Fruit fly (Drosophila melanogaster) whole organism, adult: ENCODE data around the gene Trim9.

Experiments
- CG11617 ChIP-seq: fragments of 200-800 bp; sonication (Bioruptor generic); optimal IDR thresholded peaks from 2 replicates; lab custom pipeline; 2017; ENCODE audit warnings: mild to moderate bottlenecking, missing biosample characterization, missing genetic modification reagents, missing genetic modification characterization
- CG12768 ChIP-seq: fragments of 200-800 bp; sonication (Bioruptor generic); optimal IDR thresholded peaks from 2 replicates; lab custom pipeline; 2017; ENCODE audit warnings: missing biosample characterization, missing genetic modification characterization, mild to moderate bottlenecking, moderate library complexity, missing genetic modification reagents
- CG14711 ChIP-seq: fragments of 200-800 bp; sonication (Bioruptor generic); optimal IDR thresholded peaks from 2 replicates; lab custom pipeline; 2018; ENCODE audit warnings: missing biosample characterization, mild to moderate bottlenecking, missing genetic modification characterization, moderate library complexity
- CG1620 ChIP-seq: fragments of 200-800 bp; sonication (Bioruptor generic); optimal IDR thresholded peaks from 2 replicates; lab custom pipeline; 2016; ENCODE audit warnings: missing biosample characterization, missing genetic modification characterization
- CG33017 ChIP-seq: fragments of 200-800 bp; sonication (Bioruptor generic); optimal IDR thresholded peaks from 2 replicates; lab custom pipeline; 2018; ENCODE audit warnings: missing biosample characterization, mild to moderate bottlenecking, missing genetic modification characterization, moderate library complexity
- CG5204 ChIP-seq: fragments of 200-800 bp; sonication (Bioruptor generic); optimal IDR thresholded peaks from 2 replicates; lab custom pipeline; 2016; ENCODE audit warnings: missing biosample characterization, missing genetic modification characterization
- CG7045 ChIP-seq: fragments of 200-800 bp; sonication (Bioruptor generic); optimal IDR thresholded peaks from 2 replicates; lab custom pipeline; 2017; ENCODE audit warnings: missing biosample characterization, mild to moderate bottlenecking, missing genetic modification characterization
- CG7101 ChIP-seq: fragments of 200-800 bp; sonication (Bioruptor generic); optimal IDR thresholded peaks from 2 replicates; lab custom pipeline; 2018; ENCODE audit warnings: missing biosample characterization, mild to moderate bottlenecking, missing genetic modification characterization, moderate library complexity
- Clk ChIP-seq: fragments of 200-800 bp; sonication (Bioruptor generic); optimal IDR thresholded peaks from 2 replicates; lab custom pipeline; 2017; ENCODE audit warnings: missing biosample characterization, missing genetic modification characterization
- Hr96 ChIP-seq: fragments of 200-800 bp; sonication (Bioruptor generic); optimal IDR thresholded peaks from 2 replicates; lab custom pipeline; 2016; ENCODE audit warnings: missing biosample characterization, missing genetic modification characterization
- Mnt ChIP-seq: fragments of 200-800 bp; sonication (Bioruptor generic); optimal IDR thresholded peaks from 2 replicates; lab custom pipeline; 2016; ENCODE audit warnings: missing biosample characterization, mild to moderate bottlenecking, missing genetic modification characterization
- bab1 ChIP-seq: fragments of 200-800 bp; sonication (Bioruptor generic); optimal IDR thresholded peaks from 3 replicates; lab custom pipeline; 2019; ENCODE audit warnings: missing biosample characterization, mild to moderate bottlenecking, missing genetic modification characterization, moderate library complexity
- cic ChIP-seq: fragments of 200-800 bp; sonication (Bioruptor generic); optimal IDR thresholded peaks from 2 replicates; lab custom pipeline; 2017; ENCODE audit warnings: missing biosample characterization, mild to moderate bottlenecking, missing genetic modification characterization, moderate library complexity
- cnc ChIP-seq, 2 experiments: fragments of >200 bp; optimal IDR thresholded peaks; 2 replicates each; lab custom pipeline; 2017
- kay ChIP-seq: fragments of 200-800 bp; sonication (Bioruptor generic); peaks from one replicate; lab custom pipeline; 2016; ENCODE audit warnings: missing biosample characterization, missing genetic modification characterization, borderline replicate concordance
- ovo ChIP-seq: fragments of 200-800 bp; sonication (Bioruptor generic); optimal IDR thresholded peaks from 2 replicates; lab custom pipeline; 2016; ENCODE audit warnings: missing biosample characterization, missing genetic modification characterization
- pad ChIP-seq: fragments of 200-800 bp; sonication (Bioruptor generic); optimal IDR thresholded peaks from 3 replicates; lab custom pipeline; 2017; ENCODE audit warnings: missing biosample characterization, missing genetic modification characterization, mild to moderate bottlenecking, moderate library complexity, missing genetic modification reagents
- tj ChIP-seq: fragments of 200-800 bp; sonication (Bioruptor generic); optimal IDR thresholded peaks from 3 replicates; lab custom pipeline; 2017; ENCODE audit warnings: missing biosample characterization, mild to moderate bottlenecking, missing genetic modification characterization, moderate library complexity
- toe ChIP-seq: fragments of 200-800 bp; sonication (Bioruptor generic); optimal IDR thresholded peaks from 2 replicates; lab custom pipeline; 2016; ENCODE audit warnings: missing biosample characterization, missing genetic modification characterization

The Trim9 gene

dm6 chr2L:10544421-10545120 lies at the start of gene Trim9:
Trim9 (plus strand) TSS chr2L:10544883.
- TF ChIP-seq tj (no peak), kay (GFP tag; lab: Kevin White, UChicago) (peak; percentile 51), CG14711 (tag; lab: Kevin White, UChicago) (no peak), CG11617 (GFP tag; lab: Kevin White, UChicago) (no peak), bab1 (GFP tag; lab: Kevin White, UChicago) (no peak), CG12768 (GFP tag; lab: Kevin White, UChicago) (no peak)

DNA sequence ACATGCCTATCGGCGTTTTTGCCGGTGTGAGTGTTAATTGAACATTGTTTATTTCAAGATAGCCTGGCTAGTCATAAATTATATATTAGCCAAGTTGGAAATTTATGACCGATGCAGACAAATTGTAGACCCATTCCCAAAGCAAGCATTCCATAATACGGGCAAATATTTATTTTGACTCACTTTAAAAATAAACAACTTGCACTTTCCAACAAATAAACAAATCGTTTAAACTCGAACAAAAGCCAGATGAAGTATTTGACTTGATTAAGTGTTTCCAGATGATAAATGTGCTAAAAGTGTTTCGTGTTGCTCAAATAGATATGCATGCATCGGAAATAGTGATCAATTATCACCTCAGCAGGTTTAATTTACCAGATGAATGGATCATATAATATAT lies 49.2 kb upstream of the Trim9 start:
- no peak for TF ChIP-seq kay (GFP tag; lab: Kevin White, UChicago)
- no peak for TF ChIP-seq cnc (optimal IDR thresholded peaks at IDR 0.05; lab: Kevin White, UChicago)
- TF ChIP-seq CG7045 (GFP tag; lab: Kevin White, UChicago) = no peak
- TF ChIP-seq Hr96 (GFP tag; lab: Kevin White, UChicago) = no peak
- no peak for TF ChIP-seq CG11617 (GFP tag; lab: Kevin White, UChicago)
- no peak for TF ChIP-seq tj
- TF ChIP-seq pad (GFP tag; lab: Kevin White, UChicago) = no peak
- TF ChIP-seq CG1620 = no peak
- no peak for TF ChIP-seq CG12768 (GFP tag; lab: Kevin White, UChicago)
- no peak for TF ChIP-seq CG7101 (tag; lab: Kevin White, UChicago)
- TF ChIP-seq ovo (GFP tag; lab: Kevin White, UChicago) = no peak
- no peak for TF ChIP-seq cic (GFP tag; lab: Kevin White, UChicago)
- TF ChIP-seq CG33017 (tag; lab: Kevin White, UChicago) = no peak

DNA sequence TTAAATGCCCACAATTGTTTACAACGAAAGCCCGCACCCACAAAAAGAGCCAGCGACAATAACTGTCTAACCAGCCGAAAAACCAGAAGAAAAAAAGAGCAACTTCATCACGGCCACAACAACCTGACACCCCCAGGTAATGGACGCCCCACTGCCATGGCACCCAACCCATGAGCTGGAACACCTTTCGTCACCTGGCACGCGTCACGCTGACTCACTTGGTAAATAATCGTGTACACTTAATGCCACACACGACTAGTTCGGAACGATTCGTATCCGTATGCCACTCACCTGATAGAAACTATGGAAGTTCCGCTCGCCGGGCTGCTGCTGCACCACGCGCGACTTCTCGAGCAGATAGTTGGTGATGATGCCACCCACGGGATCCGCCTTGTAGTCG lies 48.3 kb upstream of the Trim9 start:
- TF ChIP-seq ovo (GFP tag; lab: Kevin White, UChicago) (no peak), CG14711 (tag; lab: Kevin White, UChicago) (no peak)

DNA sequence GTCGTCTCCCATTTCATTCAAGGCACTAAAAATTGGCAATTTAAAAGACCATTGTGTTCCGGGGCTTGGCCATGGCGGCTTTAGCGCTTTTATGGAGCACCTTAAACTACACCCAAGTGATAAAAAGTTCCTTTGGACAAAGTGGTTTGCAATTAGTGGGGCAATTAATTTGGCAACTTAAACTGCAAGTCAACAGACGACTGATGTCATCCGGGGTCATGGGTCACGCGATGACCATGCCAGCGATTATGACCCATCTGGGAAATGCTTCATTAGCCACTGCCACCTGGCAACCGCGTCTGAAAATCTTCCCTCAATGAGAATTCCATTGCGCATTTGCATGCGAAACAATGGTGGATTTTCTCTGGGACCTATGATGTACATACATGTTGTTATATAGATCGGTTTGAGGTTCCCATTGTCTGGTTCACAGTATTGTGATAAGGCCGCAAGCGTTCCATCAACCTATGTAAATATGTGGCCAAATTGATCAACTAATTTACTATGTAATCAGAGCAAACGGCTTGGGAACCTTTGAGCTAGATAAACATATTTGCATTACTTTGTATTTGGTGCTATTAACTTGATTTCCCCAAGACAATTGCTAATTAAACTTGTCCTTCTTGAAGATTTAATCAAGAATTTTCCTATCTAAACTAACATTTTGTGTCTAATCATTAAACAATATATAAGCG lies 47.4 kb upstream of the Trim9 start:
- TF ChIP-seq cnc (optimal IDR thresholded peaks at IDR 0.05; lab: Kevin White, UChicago) (no peak), Clk (GFP tag; lab: Kevin White, UChicago) (no peak), Hr96 (GFP tag; lab: Kevin White, UChicago) (no peak), Mnt (GFP tag; lab: Kevin White, UChicago) (no peak), tj (no peak), kay (GFP tag; lab: Kevin White, UChicago) (no peak), CG1620 (no peak), bab1 (GFP tag; lab: Kevin White, UChicago) (no peak), CG7101 (tag; lab: Kevin White, UChicago) (no peak), CG5204 (no peak)

dm6 chr2L:10499608-10500007 lies 45.1 kb upstream of the Trim9 start:
- TF ChIP-seq CG7045 (GFP tag; lab: Kevin White, UChicago) = no peak
- no peak for TF ChIP-seq toe (GFP tag; lab: Kevin White, UChicago)
- TF ChIP-seq Clk (GFP tag; lab: Kevin White, UChicago) = no peak
- TF ChIP-seq pad (GFP tag; lab: Kevin White, UChicago) = no peak
- no peak for TF ChIP-seq cic (GFP tag; lab: Kevin White, UChicago)
- no peak for TF ChIP-seq kay (GFP tag; lab: Kevin White, UChicago)
- TF ChIP-seq CG11617 (GFP tag; lab: Kevin White, UChicago) = no peak
- no peak for TF ChIP-seq CG14711 (tag; lab: Kevin White, UChicago)
- TF ChIP-seq Hr96 (GFP tag; lab: Kevin White, UChicago) = no peak
- no peak for TF ChIP-seq CG33017 (tag; lab: Kevin White, UChicago)
- TF ChIP-seq bab1 (GFP tag; lab: Kevin White, UChicago) = no peak
- no peak for TF ChIP-seq tj
- no peak for TF ChIP-seq CG7101 (tag; lab: Kevin White, UChicago)
- TF ChIP-seq CG12768 (GFP tag; lab: Kevin White, UChicago) = no peak

- no peak for TF ChIP-seq toe (GFP tag; lab: Kevin White, UChicago)
- TF ChIP-seq CG14711 (tag; lab: Kevin White, UChicago) = no peak
- peak; percentile 21 for TF ChIP-seq Mnt (GFP tag; lab: Kevin White, UChicago)
- no peak for TF ChIP-seq cic (GFP tag; lab: Kevin White, UChicago)
- TF ChIP-seq tj = peak; percentile 67
- peak; percentile 95 for TF ChIP-seq kay (GFP tag; lab: Kevin White, UChicago)
Measured at dm6 chr2L:10500309-10500974, 44.2 kb upstream of the Trim9 start.
